Worm (Caenorhabditis elegans): ENCODE data around the gene C33A12.4.

- no peak for TF ChIP-seq egl-18 (GFP tag; IDR thresholded peaks at IDR 0.05)
- TF ChIP-seq hsf-1 (GFP tag; IDR thresholded peaks at IDR 0.05) = no peak
- TF ChIP-seq B0336.3 (GFP tag; IDR thresholded peaks at IDR 0.05) = no peak
- no peak for TF ChIP-seq lin-26 (GFP tag; IDR thresholded peaks at IDR 0.05)
- TF ChIP-seq gei-17 (GFP tag; optimal IDR thresholded peaks at IDR 0.05) = no peak
These were observed 19.3 kb upstream of the C33A12.4 start, which contains the start of gene elo-7 for ce11 chrIV:9529647-9530046.

All from whole organism, young adult.